Worm (Caenorhabditis elegans) whole organism, mixed stage, embryonic: ENCODE data around the gene C51E3.10.

Experiments used
- M03D4.4 ChIP-seq: sonication (generic microtip); optimal IDR thresholded peaks from 2 replicates; lab custom pipeline; 2017; ENCODE audit warnings: mild to moderate bottlenecking, missing genetic modification characterization, missing compliant biosample characterization
- bed-3 ChIP-seq: fragments of 200-800 bp; sonication (Bioruptor generic); optimal IDR thresholded peaks from 3 replicates; lab custom pipeline; 2018; ENCODE audit warnings: mild to moderate bottlenecking, missing genetic modification characterization, moderate library complexity, missing compliant biosample characterization
- blmp-1 ChIP-seq: fragments of 150-350 bp; optimal IDR thresholded peaks from 2 replicates; lab custom pipeline; 2014; ENCODE audit warnings: missing biosample characterization, missing genetic modification characterization
- ceh-39 ChIP-seq: fragments of 150-350 bp; optimal IDR thresholded peaks from 2 replicates; lab custom pipeline; 2014; ENCODE audit warnings: missing biosample characterization, missing genetic modification characterization
- ceh-43 ChIP-seq: fragments of 200-800 bp; sonication (Bioruptor generic); optimal IDR thresholded peaks from 2 replicates; lab custom pipeline; 2018; ENCODE audit warnings: mild to moderate bottlenecking, missing genetic modification characterization, moderate library complexity, missing compliant biosample characterization
- ceh-83 ChIP-seq: fragments of 200-800 bp; sonication (Bioruptor generic); optimal IDR thresholded peaks from 2 replicates; lab custom pipeline; 2018; ENCODE audit warnings: mild to moderate bottlenecking, missing genetic modification characterization, missing compliant biosample characterization
- ces-1 ChIP-seq: fragments of 150-350 bp; optimal IDR thresholded peaks from 2 replicates; lab custom pipeline; 2014; ENCODE audit warnings: missing biosample characterization, missing genetic modification reagents, missing genetic modification characterization
- drap-1 ChIP-seq: fragments of 200-800 bp; sonication (Bioruptor generic); optimal IDR thresholded peaks from 3 replicates; lab custom pipeline; 2018; ENCODE audit warnings: mild to moderate bottlenecking, missing genetic modification characterization, missing compliant biosample characterization
- elt-1 ChIP-seq: sonication (generic microtip); optimal IDR thresholded peaks from 2 replicates; lab custom pipeline; 2017; ENCODE audit warnings: missing genetic modification characterization, mild to moderate bottlenecking, missing compliant biosample characterization, antibody characterized with exemption, moderate library complexity, borderline replicate concordance; ENCODE audit not compliant: insufficient read depth
- elt-3 ChIP-seq: fragments of 150-350 bp; optimal IDR thresholded peaks from 2 replicates; lab custom pipeline; 2014; ENCODE audit warnings: missing biosample characterization, missing genetic modification characterization
- flh-1 ChIP-seq: fragments of 200-800 bp; sonication (Bioruptor generic); optimal IDR thresholded peaks from 2 replicates; lab custom pipeline; 2018; ENCODE audit warnings: mild to moderate bottlenecking, missing genetic modification characterization, moderate library complexity, missing compliant biosample characterization
- hlh-1 ChIP-seq: fragments of 150-350 bp; optimal IDR thresholded peaks from 2 replicates; lab custom pipeline; 2014; ENCODE audit warnings: missing biosample characterization, missing genetic modification reagents, missing genetic modification characterization
- lin-13 ChIP-seq: fragments of 150-350 bp; optimal IDR thresholded peaks from 2 replicates; lab custom pipeline; 2014; ENCODE audit warnings: missing biosample characterization, missing genetic modification characterization
- lin-32 ChIP-seq: fragments of 200-800 bp; sonication (Bioruptor generic); optimal IDR thresholded peaks from 2 replicates; lab custom pipeline; 2018; ENCODE audit warnings: mild to moderate bottlenecking, missing genetic modification characterization, missing compliant biosample characterization
- lsy-2 ChIP-seq: fragments of 150-350 bp; optimal IDR thresholded peaks from 2 replicates; lab custom pipeline; 2014; ENCODE audit warnings: missing biosample characterization, missing genetic modification characterization
- mab-5 ChIP-seq: fragments of 150-350 bp; optimal IDR thresholded peaks from 2 replicates; lab custom pipeline; 2014; ENCODE audit warnings: missing biosample characterization, missing genetic modification characterization
- mep-1 ChIP-seq: fragments of 150-350 bp; optimal IDR thresholded peaks from 2 replicates; lab custom pipeline; 2017; ENCODE audit warnings: missing biosample characterization, missing genetic modification reagents, missing genetic modification characterization, inconsistent platforms
- mls-2 ChIP-seq: sonication (generic microtip); optimal IDR thresholded peaks from 2 replicates; lab custom pipeline; 2016; ENCODE audit warnings: mild to moderate bottlenecking, missing genetic modification characterization, moderate library complexity, missing compliant biosample characterization
- nhr-12 ChIP-seq: fragments of 150-350 bp; optimal IDR thresholded peaks from 2 replicates; lab custom pipeline; 2014; ENCODE audit warnings: missing biosample characterization, missing genetic modification characterization
- nhr-2 ChIP-seq: fragments of 150-350 bp; optimal IDR thresholded peaks from 2 replicates; lab custom pipeline; 2014; ENCODE audit warnings: missing biosample characterization, missing genetic modification characterization
- nhr-237 ChIP-seq: fragments of 150-350 bp; optimal IDR thresholded peaks from 2 replicates; lab custom pipeline; 2014; ENCODE audit warnings: missing biosample characterization, missing genetic modification characterization
- nhr-28 ChIP-seq: fragments of 150-350 bp; optimal IDR thresholded peaks from 2 replicates; lab custom pipeline; 2014; ENCODE audit warnings: missing biosample characterization, missing genetic modification characterization
- nhr-76 ChIP-seq: sonication (generic microtip); optimal IDR thresholded peaks from 2 replicates; lab custom pipeline; 2017; ENCODE audit warnings: missing biosample characterization, missing genetic modification characterization
- sptf-1 ChIP-seq: sonication (generic microtip); optimal IDR thresholded peaks from 2 replicates; lab custom pipeline; 2017; ENCODE audit warnings: mild to moderate bottlenecking, missing genetic modification characterization, moderate library complexity, missing compliant biosample characterization
- tbx-8 ChIP-seq: fragments of 200-800 bp; sonication (Bioruptor generic); optimal IDR thresholded peaks from 2 replicates; lab custom pipeline; 2018; ENCODE audit warnings: mild to moderate bottlenecking, missing genetic modification characterization, moderate library complexity, missing compliant biosample characterization
- unc-120 ChIP-seq: sonication (generic microtip); optimal IDR thresholded peaks from 2 replicates; lab custom pipeline; 2017; ENCODE audit warnings: missing genetic modification characterization, missing compliant biosample characterization; ENCODE audit not compliant: poor library complexity, severe bottlenecking
- unc-39 ChIP-seq: fragments of 150-350 bp; optimal IDR thresholded peaks from 2 replicates; lab custom pipeline; 2014; ENCODE audit warnings: missing biosample characterization, missing genetic modification characterization
- unc-62 ChIP-seq: fragments of 150-350 bp; optimal IDR thresholded peaks from 2 replicates; lab custom pipeline; 2014; ENCODE audit warnings: missing biosample characterization, missing genetic modification reagents, missing genetic modification characterization

Gene C51E3.10

DNA sequence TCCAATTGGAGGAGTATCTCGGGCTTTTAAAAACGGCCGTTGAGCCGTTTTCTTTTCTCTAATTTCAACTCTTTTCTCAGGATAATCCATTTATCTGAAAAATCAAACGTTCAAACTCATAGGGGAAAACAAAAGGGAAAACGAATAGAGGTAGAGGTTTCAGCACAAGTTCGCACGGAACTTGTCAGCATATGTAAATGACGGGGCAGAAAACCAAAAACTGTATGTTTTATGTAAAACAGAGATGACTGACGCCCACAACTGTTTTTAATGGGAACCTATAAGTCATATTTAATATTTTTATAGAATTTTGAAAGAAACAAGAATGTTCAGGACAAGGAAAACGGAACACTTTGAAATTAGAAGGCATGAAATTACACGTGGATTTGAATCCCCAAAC is 5.4 kb upstream of the C51E3.10 start, which contains the start of gene C51E3.6:
TSS of gene C51E3.6 (minus strand) at position 101 of the 400 bp plus-strand sequence.
- TF ChIP-seq mep-1 (tag; lab: Kevin White, UChicago) (no peak), unc-120 (tag; lab: Kevin White, UChicago) (no peak), tbx-8 (GFP tag; lab: Kevin White, UChicago) (no peak), unc-62 (no peak), lin-13 (tag; lab: Kevin White, UChicago) (no peak), ceh-83 (GFP tag; lab: Kevin White, UChicago) (no peak), nhr-2 (no peak), M03D4.4 (no peak), nhr-237 (no peak), mls-2 (tag; lab: Kevin White, UChicago) (no peak), elt-3 (tag; lab: Kevin White, UChicago) (no peak), flh-1 (no peak), bed-3 (no peak)

DNA sequence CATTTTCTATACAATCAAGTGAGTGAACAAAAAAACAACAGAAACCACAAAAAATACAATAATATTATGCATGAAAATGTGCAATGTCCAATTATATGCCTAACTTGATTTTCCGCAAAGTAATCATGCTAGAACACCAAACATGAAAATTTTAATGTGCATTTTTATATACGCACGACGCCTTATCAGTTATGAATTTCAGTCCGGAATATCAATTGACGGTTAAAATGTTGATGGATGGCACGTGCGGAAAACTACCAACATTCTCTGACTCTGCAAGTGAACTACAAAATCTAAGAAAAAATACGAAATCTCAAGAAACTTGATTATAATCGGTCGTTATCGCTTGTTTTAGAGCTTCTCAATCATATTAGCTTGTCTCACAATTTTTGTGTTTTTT is 962 bp downstream of the C51E3.10 start:
- TF ChIP-seq unc-62 = no peak
- TF ChIP-seq unc-39 = no peak
- TF ChIP-seq nhr-2 = no peak
- TF ChIP-seq ceh-39 = no peak
- no peak for TF ChIP-seq bed-3
- TF ChIP-seq lin-13 (tag; lab: Kevin White, UChicago) = no peak
- TF ChIP-seq sptf-1 (tag; lab: Kevin White, UChicago) = no peak

DNA sequence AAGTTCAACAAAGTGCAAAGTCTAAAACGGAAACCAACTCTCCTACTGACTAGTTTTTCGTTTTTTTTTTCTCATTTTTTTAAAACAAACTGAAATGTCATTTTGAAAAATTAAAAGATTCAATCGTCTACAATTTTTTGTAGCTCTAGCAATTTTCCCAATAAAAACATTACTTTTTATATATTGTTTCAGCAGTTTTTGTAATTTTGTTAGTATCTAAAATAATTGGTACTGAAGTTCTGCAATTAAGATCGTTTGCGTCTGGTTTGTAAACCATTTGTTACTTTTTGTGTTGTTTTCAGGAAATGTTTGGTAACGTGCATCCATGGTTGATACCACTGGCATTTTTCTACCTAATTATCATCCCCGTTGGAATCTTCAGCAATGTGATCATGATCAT is 2.4 kb downstream of the C51E3.10 start, which contains the start of gene srsx-30:
TSS of gene srsx-30 (plus strand) at position 301 of the 400 bp plus-strand sequence.
- TF ChIP-seq ces-1 (GFP tag; lab: Kevin White, UChicago) (no peak), elt-1 (tag; lab: Kevin White, UChicago) (no peak), mep-1 (tag; lab: Kevin White, UChicago) (no peak), hlh-1 (tag; lab: Kevin White, UChicago) (no peak), lin-32 (GFP tag; lab: Kevin White, UChicago) (no peak), lsy-2 (tag; lab: Kevin White, UChicago) (no peak), nhr-28 (tag; lab: Kevin White, UChicago) (no peak), blmp-1 (no peak)
- TF ChIP-seq, all 35 proteins: peak for 0

ce11 chrV:10154698-10155097 is 6.2 kb downstream of the C51E3.10 start, which contains the start of gene srsx-29:
Gene srsx-29, plus strand, starts transcription at chrV:10154998.
- TF ChIP-seq lin-32 (GFP tag; lab: Kevin White, UChicago) (no peak), nhr-237 (no peak), unc-62 (no peak), blmp-1 (no peak), mab-5 (tag; lab: Kevin White, UChicago) (no peak), nhr-2 (no peak), mls-2 (tag; lab: Kevin White, UChicago) (no peak), lin-13 (tag; lab: Kevin White, UChicago) (no peak), unc-39 (no peak), drap-1 (GFP tag; lab: Kevin White, UChicago) (no peak), ceh-43 (no peak), flh-1 (no peak), ceh-39 (no peak), nhr-76 (no peak)

ce11 chrV:10153076-10153475 is 7.9 kb downstream of the C51E3.10 start:
- no peak for TF ChIP-seq unc-120 (tag; lab: Kevin White, UChicago)
- no peak for TF ChIP-seq bed-3

ce11 chrV:10152278-10152677 is 8.7 kb downstream of the C51E3.10 start, which contains the start of gene srsx-28:
Gene srsx-28, plus strand, starts transcription at chrV:10152578.
- TF ChIP-seq M03D4.4 (no peak), mep-1 (tag; lab: Kevin White, UChicago) (no peak), lin-32 (GFP tag; lab: Kevin White, UChicago) (no peak), nhr-2 (no peak), nhr-12 (tag; lab: Kevin White, UChicago) (no peak), sptf-1 (tag; lab: Kevin White, UChicago) (no peak), bed-3 (no peak), unc-120 (tag; lab: Kevin White, UChicago) (no peak), lsy-2 (tag; lab: Kevin White, UChicago) (no peak), mab-5 (tag; lab: Kevin White, UChicago) (no peak)
